Worm (Caenorhabditis elegans) whole organism, L3 larva: ENCODE data around the gene F59B2.8.

ENCODE experiments used
- R02D3.7 ChIP-seq: fragments of 150-350 bp; optimal IDR thresholded peaks from 2 replicates; lab custom pipeline; 2014; ENCODE audit warnings: missing biosample characterization, missing genetic modification characterization
- ZK546.5 ChIP-seq: sonication (generic microtip); optimal IDR thresholded peaks from 2 replicates; lab custom pipeline; 2017; ENCODE audit warnings: missing biosample characterization, missing genetic modification characterization
- ama-1 ChIP-seq: fragments of 150-350 bp; optimal IDR thresholded peaks from 2 replicates; lab custom pipeline; 2018
- ceh-16 ChIP-seq: sonication (generic microtip); optimal IDR thresholded peaks from 2 replicates; lab custom pipeline; 2017; ENCODE audit warnings: missing biosample characterization, missing genetic modification characterization
- ceh-28 ChIP-seq: fragments of 150-350 bp; optimal IDR thresholded peaks from 2 replicates; lab custom pipeline; 2014; ENCODE audit warnings: missing biosample characterization, missing genetic modification reagents, missing genetic modification characterization
- ceh-82 ChIP-seq: fragments of 150-350 bp; optimal IDR thresholded peaks from 2 replicates; lab custom pipeline; 2014; ENCODE audit warnings: missing biosample characterization, missing genetic modification characterization
- ceh-9 ChIP-seq: sonication (generic microtip); optimal IDR thresholded peaks from 2 replicates; lab custom pipeline; 2018; ENCODE audit warnings: missing biosample characterization, missing genetic modification characterization
- daf-12 ChIP-seq: fragments of 150-350 bp; optimal IDR thresholded peaks from 2 replicates; lab custom pipeline; 2014; ENCODE audit warnings: missing biosample characterization, missing genetic modification reagents, missing genetic modification characterization
- egl-27 ChIP-seq: sonication (generic microtip); optimal IDR thresholded peaks from 4 replicates; lab custom pipeline; 2017; ENCODE audit warnings: missing biosample characterization, missing genetic modification reagents, missing genetic modification characterization
- elt-1 ChIP-seq: fragments of 150-350 bp; optimal IDR thresholded peaks from 2 replicates; lab custom pipeline; 2014; ENCODE audit warnings: missing biosample characterization, missing genetic modification characterization
- elt-2 ChIP-seq: sonication (generic microtip); optimal IDR thresholded peaks from 2 replicates; lab custom pipeline; 2016; ENCODE audit warnings: missing genetic modification reagents, mild to moderate bottlenecking, missing genetic modification characterization, missing compliant biosample characterization
- elt-3 ChIP-seq, 3 experiments: fragments of 150-350 bp in 1 of 3; sonication (generic microtip) in 2 of 3; optimal IDR thresholded peaks; 2 replicates in 2 of 3; 4 replicates in 1 of 3; lab custom pipeline; 2014 to 2017; ENCODE audit warnings: missing biosample characterization in 3 of 3, missing genetic modification characterization in 3 of 3
- fos-1 ChIP-seq: fragments of 150-350 bp; optimal IDR thresholded peaks from 2 replicates; lab custom pipeline; 2014; ENCODE audit warnings: missing biosample characterization, missing genetic modification characterization
- hmg-11 ChIP-seq: sonication (generic microtip); optimal IDR thresholded peaks from 2 replicates; lab custom pipeline; 2016; ENCODE audit warnings: missing genetic modification characterization, missing compliant biosample characterization
- jun-1 ChIP-seq: fragments of 150-350 bp; optimal IDR thresholded peaks from 2 replicates; lab custom pipeline; 2014; ENCODE audit warnings: missing biosample characterization, missing genetic modification reagents, missing genetic modification characterization
- lin-15B ChIP-seq: fragments of 150-350 bp; optimal IDR thresholded peaks from 2 replicates; lab custom pipeline; 2014; ENCODE audit warnings: missing biosample characterization, missing genetic modification characterization
- lin-39 ChIP-seq: fragments of 150-350 bp; optimal IDR thresholded peaks from 2 replicates; lab custom pipeline; 2018; ENCODE audit warnings: missing biosample characterization, missing genetic modification reagents, missing genetic modification characterization
- lsy-12 ChIP-seq: sonication (generic microtip); optimal IDR thresholded peaks from 2 replicates; lab custom pipeline; 2016; ENCODE audit warnings: mild to moderate bottlenecking, missing genetic modification characterization, missing compliant biosample characterization
- mdl-1 ChIP-seq: fragments of 150-350 bp; optimal IDR thresholded peaks from 2 replicates; lab custom pipeline; 2014; ENCODE audit warnings: missing biosample characterization, missing genetic modification characterization
- nfya-1 ChIP-seq: sonication (generic microtip); optimal IDR thresholded peaks from 2 replicates; lab custom pipeline; 2017; ENCODE audit warnings: missing genetic modification characterization, mild to moderate bottlenecking, missing compliant biosample characterization, antibody characterized with exemption, moderate library complexity; ENCODE audit not compliant: insufficient read depth
- nhr-11 ChIP-seq: fragments of 150-350 bp; optimal IDR thresholded peaks from 2 replicates; lab custom pipeline; 2014; ENCODE audit warnings: missing biosample characterization, missing genetic modification characterization
- nhr-12 ChIP-seq: fragments of 150-350 bp; optimal IDR thresholded peaks from 2 replicates; lab custom pipeline; 2014; ENCODE audit warnings: missing biosample characterization, missing genetic modification characterization
- nhr-23 ChIP-seq: fragments of 150-350 bp; optimal IDR thresholded peaks from 2 replicates; lab custom pipeline; 2014; ENCODE audit warnings: missing biosample characterization, missing genetic modification reagents, missing genetic modification characterization
- nhr-237 ChIP-seq: fragments of 150-350 bp; optimal IDR thresholded peaks from 2 replicates; lab custom pipeline; 2014; ENCODE audit warnings: missing biosample characterization, missing genetic modification characterization
- nhr-25 ChIP-seq: sonication (generic microtip); optimal IDR thresholded peaks from 2 replicates; lab custom pipeline; 2017; ENCODE audit warnings: missing biosample characterization, missing genetic modification characterization
- nhr-43 ChIP-seq: sonication (generic microtip); optimal IDR thresholded peaks from 2 replicates; lab custom pipeline; 2016; ENCODE audit warnings: mild to moderate bottlenecking, missing genetic modification characterization, missing compliant biosample characterization; ENCODE audit not compliant: poor library complexity, severe bottlenecking
- nhr-67 ChIP-seq: fragments of 150-350 bp; optimal IDR thresholded peaks from 2 replicates; lab custom pipeline; 2014; ENCODE audit warnings: missing biosample characterization, missing genetic modification characterization
- nhr-76 ChIP-seq: fragments of 150-350 bp; sonication (generic microtip); optimal IDR thresholded peaks from 5 replicates; lab custom pipeline; 2014; ENCODE audit warnings: missing biosample characterization, missing genetic modification characterization
- pha-4 ChIP-seq: fragments of 150-350 bp; optimal IDR thresholded peaks from 2 replicates; lab custom pipeline; 2014; ENCODE audit warnings: missing biosample characterization, missing genetic modification reagents, missing genetic modification characterization
- pqm-1 ChIP-seq: fragments of 150-350 bp; optimal IDR thresholded peaks from 2 replicates; lab custom pipeline; 2017; ENCODE audit warnings: missing biosample characterization, missing genetic modification characterization, inconsistent platforms
- snpc-4 ChIP-seq: fragments of 150-350 bp; optimal IDR thresholded peaks from 2 replicates; lab custom pipeline; 2014; ENCODE audit warnings: missing biosample characterization, missing genetic modification characterization
- tbx-2 ChIP-seq: sonication (generic microtip); optimal IDR thresholded peaks from 2 replicates; lab custom pipeline; 2016; ENCODE audit warnings: mild to moderate bottlenecking, missing genetic modification characterization, missing compliant biosample characterization
- unc-62 ChIP-seq: fragments of 150-350 bp; sonication (generic microtip); optimal IDR thresholded peaks from 4 replicates; lab custom pipeline; 2014; ENCODE audit warnings: missing biosample characterization, missing genetic modification reagents, missing genetic modification characterization
- zag-1 ChIP-seq: fragments of 150-350 bp; optimal IDR thresholded peaks from 2 replicates; lab custom pipeline; 2014; ENCODE audit warnings: missing biosample characterization, missing genetic modification characterization
- ztf-11 ChIP-seq: fragments of 150-350 bp; optimal IDR thresholded peaks from 2 replicates; lab custom pipeline; 2014; ENCODE audit warnings: missing biosample characterization, missing genetic modification characterization

Gene F59B2.8

ce11 chrIII:9035037-9035436 is 25.0 kb upstream of the F59B2.8 start:
- TF ChIP-seq elt-2 (tag; lab: Kevin White, UChicago): peak; percentile 89
- TF ChIP-seq unc-62: no peak
- no peak for TF ChIP-seq lin-39 (tag; lab: Kevin White, UChicago)
- TF ChIP-seq pqm-1 (tag; lab: Kevin White, UChicago): peak; percentile 62
- TF ChIP-seq, all 47 proteins: peak for 2

- no peak for TF ChIP-seq pqm-1 (tag; lab: Kevin White, UChicago)
- no peak for TF ChIP-seq ZK546.5 (tag; lab: Kevin White, UChicago)
- TF ChIP-seq R02D3.7: no peak
- no peak for TF ChIP-seq fos-1 (tag; lab: Kevin White, UChicago)
- no peak for TF ChIP-seq nhr-12 (tag; lab: Kevin White, UChicago)
- peak; percentile 57 for TF ChIP-seq elt-2 (tag; lab: Kevin White, UChicago)
- peak; percentile 10 for TF ChIP-seq pha-4 (tag; lab: Kevin White, UChicago)
- TF ChIP-seq tbx-2 (tag; lab: Kevin White, UChicago): no peak
- no peak for TF ChIP-seq zag-1 (tag; lab: Kevin White, UChicago)
- TF ChIP-seq jun-1 (tag; lab: Kevin White, UChicago): peak; percentile 51
- no peak for TF ChIP-seq nhr-43 (tag; lab: Kevin White, UChicago)
- no peak for TF ChIP-seq daf-12 (tag; lab: Kevin White, UChicago)
- no peak for TF ChIP-seq lsy-12 (tag; lab: Kevin White, UChicago)
- TF ChIP-seq ztf-11: no peak
Measured at ce11 chrIII:9034133-9034532, 24.1 kb upstream of the F59B2.8 start.

ce11 chrIII:9030818-9031217 is 20.8 kb upstream of the F59B2.8 start:
- TF ChIP-seq elt-3 (tag; optimal IDR thresholded peaks at IDR 0.05; lab: Kevin White, UChicago) (no peak), snpc-4 (tag; lab: Kevin White, UChicago) (no peak), pqm-1 (tag; lab: Kevin White, UChicago) (peak; percentile 11), ama-1 (lab: Kevin White, UChicago) (no peak), R02D3.7 (no peak), lin-39 (tag; lab: Kevin White, UChicago) (no peak), nhr-25 (no peak), elt-2 (tag; lab: Kevin White, UChicago) (peak; percentile 60), nhr-67 (no peak), ceh-9 (no peak), nfya-1 (tag; lab: Kevin White, UChicago) (no peak)

ce11 chrIII:9026951-9027350 is 17.0 kb upstream of the F59B2.8 start, which contains the start of gene F59B2.13:
Gene F59B2.13 (minus strand): TSS chrIII:9027051.
- TF ChIP-seq nhr-76: no peak
- TF ChIP-seq elt-1: no peak
- TF ChIP-seq nfya-1 (tag; lab: Kevin White, UChicago): no peak
- TF ChIP-seq hmg-11: no peak
- TF ChIP-seq mdl-1 (tag; lab: Kevin White, UChicago): no peak

ce11 chrIII:9023601-9024000 is 13.6 kb upstream of the F59B2.8 start:
- TF ChIP-seq ZK546.5 (tag; lab: Kevin White, UChicago) (no peak), nhr-237 (no peak), ceh-16 (tag; lab: Kevin White, UChicago) (no peak), ceh-28 (tag; lab: Kevin White, UChicago) (no peak), ztf-11 (no peak), tbx-2 (tag; lab: Kevin White, UChicago) (no peak), ceh-82 (tag; lab: Kevin White, UChicago) (no peak), snpc-4 (tag; lab: Kevin White, UChicago) (no peak), nhr-11 (tag; lab: Kevin White, UChicago) (no peak), elt-2 (tag; lab: Kevin White, UChicago) (no peak), hmg-11 (no peak), daf-12 (tag; lab: Kevin White, UChicago) (no peak), nhr-23 (tag; lab: Kevin White, UChicago) (no peak), lin-15B (tag; lab: Kevin White, UChicago) (no peak), egl-27 (tag; lab: Kevin White, UChicago) (no peak), jun-1 (tag; lab: Kevin White, UChicago) (no peak), fos-1 (tag; lab: Kevin White, UChicago) (no peak), ama-1 (lab: Kevin White, UChicago) (no peak)
- TF ChIP-seq, all 47 proteins: peak for 0
